Worm (Caenorhabditis elegans) whole organism, L4 larva: ENCODE data around the gene repo-1.

ENCODE experiments used
- daf-19 ChIP-seq: fragments of 200-800 bp; sonication (Bioruptor generic); conservative IDR thresholded peaks from 2 replicates; pipeline ENCODE4 v1.3.6; 2022; ENCODE audit warnings: missing genetic modification characterization, missing compliant biosample characterization
- pqm-1 ChIP-seq: sonication (generic microtip); optimal IDR thresholded peaks from 2 replicates; lab custom pipeline; 2017; ENCODE audit warnings: missing biosample characterization, missing genetic modification characterization

DNA sequence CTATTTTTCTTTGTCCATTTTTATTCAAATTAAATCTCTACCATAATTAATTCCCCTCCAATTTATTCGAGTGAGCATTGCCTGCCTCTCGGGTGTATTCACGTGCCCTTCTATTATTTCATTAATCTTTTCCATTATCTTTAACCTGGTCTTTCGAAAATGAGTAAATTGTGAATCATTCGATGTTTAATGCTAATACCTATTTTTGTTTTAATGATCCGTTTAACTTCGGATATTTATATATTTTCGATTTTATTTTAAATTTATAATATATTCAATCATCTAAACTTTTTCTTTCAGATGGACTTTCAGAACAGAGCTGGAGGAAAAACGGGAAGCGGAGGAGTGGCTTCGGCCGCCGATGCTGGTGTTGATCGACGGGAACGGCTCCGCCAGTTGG lies at the start of gene repo-1:
- TF ChIP-seq daf-19 (GFP tag; lab: Robert Waterston, UW) (no peak), pqm-1 (tag; lab: Kevin White, UChicago) (no peak)
